Worm (Caenorhabditis elegans) whole organism, L4/young adult: ENCODE data around the gene cnc-10.

Experiments
- W03F9.2 ChIP-seq: fragments of 150-350 bp; optimal IDR thresholded peaks from 2 replicates; lab custom pipeline; 2014; ENCODE audit warnings: missing biosample characterization, missing genetic modification characterization
- dao-5 ChIP-seq: sonication (generic microtip); optimal IDR thresholded peaks from 2 replicates; lab custom pipeline; 2016; ENCODE audit warnings: missing genotype, missing genetic modification characterization, moderate library complexity, missing compliant biosample characterization
- him-1 ChIP-seq: sonication (generic microtip); optimal IDR thresholded peaks from 2 replicates; lab custom pipeline; 2016; ENCODE audit warnings: missing genotype, missing genetic modification reagents, missing genetic modification characterization, missing compliant biosample characterization

The cnc-10 gene

ce11 chrV:11157947-11158346, 25.1 kb upstream of the cnc-10 start, which contains the start of gene srg-42:
srg-42 (minus strand) TSS chrV:11158047.
- no peak for TF ChIP-seq W03F9.2 (tag; lab: Kevin White, UChicago)
- no peak for TF ChIP-seq dao-5 (tag; lab: Kevin White, UChicago)
- TF ChIP-seq him-1: no peak

- no peak for TF ChIP-seq dao-5 (tag; lab: Kevin White, UChicago)
- no peak for TF ChIP-seq W03F9.2 (tag; lab: Kevin White, UChicago)
- TF ChIP-seq him-1: no peak
These were observed 21.2 kb upstream of the cnc-10 start, which contains the start of gene srg-41 for ce11 chrV:11161791-11162190. srg-41 (minus strand) TSS chrV:11161891.

- TF ChIP-seq W03F9.2 (tag; lab: Kevin White, UChicago): no peak
- no peak for TF ChIP-seq dao-5 (tag; lab: Kevin White, UChicago)
- TF ChIP-seq him-1: no peak
These were observed 18.6 kb upstream of the cnc-10 start, which contains the start of gene srg-40 for ce11 chrV:11164475-11164874. srg-40 (minus strand) TSS chrV:11164575.

- TF ChIP-seq W03F9.2 (tag; lab: Kevin White, UChicago) (no peak), dao-5 (tag; lab: Kevin White, UChicago) (no peak)
These were observed 15.3 kb upstream of the cnc-10 start for ce11 chrV:11167745-11168144.

ce11 chrV:11170564-11171329, 12.3 kb upstream of the cnc-10 start:
- TF ChIP-seq him-1 (no peak), W03F9.2 (tag; lab: Kevin White, UChicago) (no peak), dao-5 (tag; lab: Kevin White, UChicago) (no peak)

- TF ChIP-seq W03F9.2 (tag; lab: Kevin White, UChicago): no peak
- no peak for TF ChIP-seq dao-5 (tag; lab: Kevin White, UChicago)
- TF ChIP-seq him-1: no peak
These were observed 11.1 kb upstream of the cnc-10 start, which contains the start of gene T19C4.5 for ce11 chrV:11171906-11172305. T19C4.5 (plus strand) TSS chrV:11172213.

ce11 chrV:11172667-11173066, 10.4 kb upstream of the cnc-10 start:
- TF ChIP-seq dao-5 (tag; lab: Kevin White, UChicago) (no peak), him-1 (no peak), W03F9.2 (tag; lab: Kevin White, UChicago) (no peak)

ce11 chrV:11174663-11175062, 8.4 kb upstream of the cnc-10 start:
- no peak for TF ChIP-seq him-1
- TF ChIP-seq dao-5 (tag; lab: Kevin White, UChicago): no peak
- no peak for TF ChIP-seq W03F9.2 (tag; lab: Kevin White, UChicago)

ce11 chrV:11177577-11177976, 5.4 kb upstream of the cnc-10 start, which contains the start of gene gpa-1:
gpa-1 (minus strand) TSS chrV:11177677.
- no peak for TF ChIP-seq dao-5 (tag; lab: Kevin White, UChicago)
- no peak for TF ChIP-seq him-1
- no peak for TF ChIP-seq W03F9.2 (tag; lab: Kevin White, UChicago)

- no peak for TF ChIP-seq W03F9.2 (tag; lab: Kevin White, UChicago)
- no peak for TF ChIP-seq him-1
- no peak for TF ChIP-seq dao-5 (tag; lab: Kevin White, UChicago)
These were observed 2.1 kb upstream of the cnc-10 start for ce11 chrV:11180951-11181350.

ce11 chrV:11190983-11191382, 8.0 kb downstream of the cnc-10 start, which contains the start of gene lgc-49:
lgc-49 (plus strand) TSS chrV:11191283.
- TF ChIP-seq dao-5 (tag; lab: Kevin White, UChicago): no peak

- TF ChIP-seq W03F9.2 (tag; lab: Kevin White, UChicago): no peak
- TF ChIP-seq dao-5 (tag; lab: Kevin White, UChicago): no peak
- TF ChIP-seq him-1: no peak
These were observed 13.1 kb downstream of the cnc-10 start, which contains the start of gene clc-6 for ce11 chrV:11196109-11196508. clc-6 (minus strand) TSS chrV:11196209.

ce11 chrV:11196631-11197258, 13.7 kb downstream of the cnc-10 start:
- TF ChIP-seq W03F9.2 (tag; lab: Kevin White, UChicago): no peak
- no peak for TF ChIP-seq dao-5 (tag; lab: Kevin White, UChicago)
- no peak for TF ChIP-seq him-1

ce11 chrV:11198094-11198493, 15.1 kb downstream of the cnc-10 start:
- TF ChIP-seq dao-5 (tag; lab: Kevin White, UChicago) (no peak), him-1 (no peak), W03F9.2 (tag; lab: Kevin White, UChicago) (no peak)
